Worm (Caenorhabditis elegans): Measurements from ENCODE around the gene deb-1.

The deb-1 gene

ce11 chrIV:7039476-7040261 is 54.4 kb downstream of the deb-1 start, which contains the start of the genes cogc-2 and klp-18:
cogc-2 (minus strand) TSS chrIV:7039580.
klp-18 (plus strand) TSS chrIV:7040211.
- TF ChIP-seq ces-1 (GFP tag; optimal IDR thresholded peaks at IDR 0.05), result peak; percentile 67
- TF ChIP-seq snpc-4 (tag; optimal IDR thresholded peaks at IDR 0.05), result no peak
- no peak for TF ChIP-seq elt-3 (tag; optimal IDR thresholded peaks at IDR 0.05)
- TF ChIP-seq bed-3 (GFP tag; optimal IDR thresholded peaks at IDR 0.05), result peak; percentile 78
- TF ChIP-seq ceh-39 (tag; optimal IDR thresholded peaks at IDR 0.05), result peak; percentile 24
- peak; percentile 44 for TF ChIP-seq pha-4 (tag; optimal IDR thresholded peaks at IDR 0.05)
- peak; percentile 73 for TF ChIP-seq hlh-1 (tag; optimal IDR thresholded peaks at IDR 0.05)
- TF ChIP-seq nhr-76 (tag; optimal IDR thresholded peaks at IDR 0.05), result peak; percentile 57
- peak; percentile 24 for TF ChIP-seq unc-39 (tag; optimal IDR thresholded peaks at IDR 0.05)
- no peak for TF ChIP-seq nhr-12 (tag; optimal IDR thresholded peaks at IDR 0.05)
- TF ChIP-seq sptf-1 (tag; optimal IDR thresholded peaks at IDR 0.05), result peak; percentile 86
- TF ChIP-seq flh-1 (GFP tag; optimal IDR thresholded peaks at IDR 0.05), result no peak
- peak; percentile 60 for TF ChIP-seq mab-5 (tag; optimal IDR thresholded peaks at IDR 0.05)
- TF ChIP-seq M03D4.4 (tag; optimal IDR thresholded peaks at IDR 0.05), result peak; percentile 69
- no peak for TF ChIP-seq ceh-83 (GFP tag; optimal IDR thresholded peaks at IDR 0.05)
- peak; percentile 61 for TF ChIP-seq ceh-43 (GFP tag; optimal IDR thresholded peaks at IDR 0.05)
- TF ChIP-seq drap-1 (GFP tag; optimal IDR thresholded peaks at IDR 0.05), result peak; percentile 75
- peak; percentile 43 for TF ChIP-seq nhr-2 (tag; optimal IDR thresholded peaks at IDR 0.05)
- TF ChIP-seq tbx-8 (GFP tag; optimal IDR thresholded peaks at IDR 0.05), result no peak
- TF ChIP-seq unc-62 (GFP tag; optimal IDR thresholded peaks at IDR 0.05), result no peak
- TF ChIP-seq lin-32 (GFP tag; optimal IDR thresholded peaks at IDR 0.05), result peak; percentile 19
- TF ChIP-seq sem-2 (GFP tag; optimal IDR thresholded peaks at IDR 0.05), result peak; percentile 21
- TF ChIP-seq mep-1 (tag; optimal IDR thresholded peaks at IDR 0.05), result peak; percentile 97
- TF ChIP-seq unc-120 (tag; optimal IDR thresholded peaks at IDR 0.05; ENCODE audit: poor library complexity, severe bottlenecking), result peak; percentile 46
- peak; percentile 49 for TF ChIP-seq lin-13 (tag; optimal IDR thresholded peaks at IDR 0.05)
- no peak for TF ChIP-seq nhr-28 (tag; optimal IDR thresholded peaks at IDR 0.05)
- TF ChIP-seq blmp-1 (tag; optimal IDR thresholded peaks at IDR 0.05), result peak; percentile 60
- TF ChIP-seq zip-8 (tag; optimal IDR thresholded peaks at IDR 0.05), result no peak
- TF ChIP-seq ham-2 (GFP tag; optimal IDR thresholded peaks at IDR 0.05), result peak; percentile 7
- peak; percentile 75 for TF ChIP-seq mls-2 (tag; optimal IDR thresholded peaks at IDR 0.05)
- peak; percentile 65 for TF ChIP-seq ztf-11 (tag; optimal IDR thresholded peaks at IDR 0.05)
- TF ChIP-seq lsy-2 (tag; optimal IDR thresholded peaks at IDR 0.05), result peak; percentile 75
- TF ChIP-seq elt-1 (tag; optimal IDR thresholded peaks at IDR 0.05; ENCODE audit: borderline replicate concordance, insufficient read depth), result peak; percentile 45
- TF ChIP-seq nhr-237 (tag; optimal IDR thresholded peaks at IDR 0.05), result peak; percentile 84
- peak; percentile 5 for TF ChIP-seq cnd-1 (tag; optimal IDR thresholded peaks at IDR 0.05)

ce11 chrIV:7036790-7037189 is 57.3 kb downstream of the deb-1 start, which contains the start of gene ufl-1:
ufl-1 (minus strand) TSS chrIV:7036859.
- TF ChIP-seq lin-32 (GFP tag; optimal IDR thresholded peaks at IDR 0.05) (no peak), ham-2 (GFP tag; optimal IDR thresholded peaks at IDR 0.05) (no peak), nhr-237 (tag; optimal IDR thresholded peaks at IDR 0.05) (no peak), sptf-1 (tag; optimal IDR thresholded peaks at IDR 0.05) (no peak), elt-3 (tag; optimal IDR thresholded peaks at IDR 0.05) (no peak)

DNA sequence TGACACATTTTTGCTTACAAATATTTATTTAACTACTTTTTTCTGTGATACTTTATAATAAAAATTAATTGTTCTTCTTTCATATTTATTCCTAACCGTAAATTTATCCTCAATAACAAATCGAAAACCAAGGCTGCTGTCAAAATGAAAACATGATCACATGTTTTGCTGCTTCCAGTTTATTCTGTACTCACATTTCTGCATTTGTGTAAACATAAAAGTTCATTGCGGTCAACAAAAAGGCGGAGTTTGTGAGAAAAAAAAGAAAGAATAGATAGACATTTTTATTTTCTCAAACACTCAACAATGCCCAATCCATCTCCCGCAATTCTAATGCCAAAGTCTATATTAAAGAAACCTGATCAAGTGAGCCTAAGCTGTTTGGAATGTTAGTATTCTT is 58.2 kb downstream of the deb-1 start, which contains the start of gene C06G3.3:
TSS of gene C06G3.3 (plus strand) at position 301 of the 400 bp plus-strand sequence.
- TF ChIP-seq hlh-1 (tag; optimal IDR thresholded peaks at IDR 0.05) (no peak), nhr-12 (tag; optimal IDR thresholded peaks at IDR 0.05) (no peak), unc-39 (tag; optimal IDR thresholded peaks at IDR 0.05) (no peak), nhr-2 (tag; optimal IDR thresholded peaks at IDR 0.05) (no peak), M03D4.4 (tag; optimal IDR thresholded peaks at IDR 0.05) (no peak), lin-32 (GFP tag; optimal IDR thresholded peaks at IDR 0.05) (no peak), nhr-237 (tag; optimal IDR thresholded peaks at IDR 0.05) (no peak), ces-1 (GFP tag; optimal IDR thresholded peaks at IDR 0.05) (no peak), cnd-1 (tag; optimal IDR thresholded peaks at IDR 0.05) (no peak), flh-1 (GFP tag; optimal IDR thresholded peaks at IDR 0.05) (no peak), ceh-83 (GFP tag; optimal IDR thresholded peaks at IDR 0.05) (no peak), elt-1 (tag; optimal IDR thresholded peaks at IDR 0.05; ENCODE audit: borderline replicate concordance, insufficient read depth) (no peak), lin-13 (tag; optimal IDR thresholded peaks at IDR 0.05) (no peak), bed-3 (GFP tag; optimal IDR thresholded peaks at IDR 0.05) (no peak)

Measured in whole organism, mixed stage, embryonic.